Worm (Caenorhabditis elegans): ENCODE measurements around the gene R04B5.1.

- TF ChIP-seq pqm-1 (tag; optimal IDR thresholded peaks at IDR 0.05) (no peak), nhr-237 (tag; optimal IDR thresholded peaks at IDR 0.05) (no peak), jun-1 (tag; optimal IDR thresholded peaks at IDR 0.05) (no peak), nhr-28 (tag; optimal IDR thresholded peaks at IDR 0.05) (no peak), ztf-11 (tag; optimal IDR thresholded peaks at IDR 0.05) (no peak), elt-3 (tag; optimal IDR thresholded peaks at IDR 0.05) (no peak), R02D3.7 (tag; optimal IDR thresholded peaks at IDR 0.05) (no peak), elt-1 (tag; optimal IDR thresholded peaks at IDR 0.05) (no peak), snpc-4 (tag; optimal IDR thresholded peaks at IDR 0.05) (no peak), fkh-10 (GFP tag; optimal IDR thresholded peaks at IDR 0.05) (no peak), ceh-28 (tag; optimal IDR thresholded peaks at IDR 0.05) (no peak), unc-39 (tag; optimal IDR thresholded peaks at IDR 0.05) (no peak)
Observed at ce11 chrV:10051855-10052254, 26.3 kb downstream of the R04B5.1 start, which contains the start of gene str-118.
